Fruit fly (Drosophila melanogaster): ENCODE measurements around the gene Axs.

Gene Axs

dm6 chrX:16711003-16711402, 27.3 kb upstream of the Axs start, which contains the start of gene CG13008:
CG13008 (plus strand) TSS chrX:16711303.
- TF ChIP-seq slbo (GFP tag; IDR thresholded peaks at IDR 0.05) (no peak), E2f2 (GFP tag; IDR thresholded peaks at IDR 0.05) (no peak), CG1603 (tag; optimal IDR thresholded peaks at IDR 0.05) (no peak), hkb (optimal IDR thresholded peaks at IDR 0.05) (no peak), hkb (GFP tag; IDR thresholded peaks at IDR 0.05) (no peak), CG6683 (GFP tag; optimal IDR thresholded peaks at IDR 0.05) (no peak), CG3281 (GFP tag; optimal IDR thresholded peaks at IDR 0.05) (no peak), org-1 (GFP tag; optimal IDR thresholded peaks at IDR 0.05) (no peak), CG14965 (GFP tag; optimal IDR thresholded peaks at IDR 0.05; ENCODE audit: borderline replicate concordance) (no peak)

- TF ChIP-seq sug (tag; optimal IDR thresholded peaks at IDR 0.05) (peak; percentile 80), schlank (tag; optimal IDR thresholded peaks at IDR 0.05) (no peak), GATAe (GFP tag; conservative IDR thresholded peaks at IDR 0.05) (peak; percentile 39; the same call in 1 of the 2 replicates), grn (GFP tag; optimal IDR thresholded peaks at IDR 0.05) (peak; percentile 57)
These were observed 23.1 kb upstream of the Axs start, which contains the start of gene CG9672 for dm6 chrX:16706774-16707173. CG9672 (minus strand) TSS chrX:16706874.

dm6 chrX:16703747-16704146, 20.1 kb upstream of the Axs start, which contains the start of the genes CG9673 and CG4653:
CG9673 (minus strand) TSS chrX:16703884.
CG4653 (plus strand) TSS chrX:16704081.
- TF ChIP-seq CG14667 (GFP tag; IDR thresholded peaks at IDR 0.05) (no peak), Bteb2 (GFP tag; optimal IDR thresholded peaks at IDR 0.05) (no peak), crc (GFP tag; optimal IDR thresholded peaks at IDR 0.05) (no peak), CG10147 (GFP tag; optimal IDR thresholded peaks at IDR 0.05) (no peak), sqz (GFP tag; optimal IDR thresholded peaks at IDR 0.05) (no peak), Dp (GFP tag; optimal IDR thresholded peaks at IDR 0.05) (no peak), pum (GFP tag; optimal IDR thresholded peaks at IDR 0.05) (no peak), CG6813 (GFP tag; optimal IDR thresholded peaks at IDR 0.05) (peak; percentile 4), sens (GFP tag) (no peak), zfh1 (GFP tag; IDR thresholded peaks at IDR 0.05) (no peak), GATAe (GFP tag; conservative IDR thresholded peaks at IDR 0.05) (peak; percentile 64), CG4424 (GFP tag; optimal IDR thresholded peaks at IDR 0.05) (no peak), CG10543 (GFP tag; optimal IDR thresholded peaks at IDR 0.05) (peak; percentile 12), Hey (tag; optimal IDR thresholded peaks at IDR 0.05) (no peak), caup (GFP tag; optimal IDR thresholded peaks at IDR 0.05; ENCODE audit: severe bottlenecking) (no peak), CG17802 (tag; optimal IDR thresholded peaks at IDR 0.05) (no peak), al (GFP tag; IDR thresholded peaks at IDR 0.05) (no peak), cwo (GFP tag; optimal IDR thresholded peaks at IDR 0.05) (peak; percentile 62), ac (GFP tag; optimal IDR thresholded peaks at IDR 0.05) (no peak), mld (GFP tag; IDR thresholded peaks at IDR 0.05; ENCODE audit: partially characterized antibody) (no peak), Fer1 (GFP tag; optimal IDR thresholded peaks at IDR 0.05) (no peak), Meics (GFP tag; optimal IDR thresholded peaks at IDR 0.05) (no peak), inv (GFP tag; IDR thresholded peaks at IDR 0.05; ENCODE audit: partially characterized antibody) (no peak), Doc2 (GFP tag; IDR thresholded peaks at IDR 0.05) (no peak), exex (tag; optimal IDR thresholded peaks at IDR 0.05) (peak; percentile 68), grn (GFP tag; optimal IDR thresholded peaks at IDR 0.05) (peak; percentile 50), CG3281 (GFP tag; optimal IDR thresholded peaks at IDR 0.05) (no peak), CG11560 (tag; IDR thresholded peaks at IDR 0.05) (no peak), Med (GFP tag) (peak; percentile 6), dysf (GFP tag; IDR thresholded peaks at IDR 0.05) (no peak), mirr (GFP tag; optimal IDR thresholded peaks at IDR 0.05) (peak; percentile 5), hb (GFP tag; IDR thresholded peaks at IDR 0.05; ENCODE audit: partially characterized antibody) (no peak), tio (GFP tag; optimal IDR thresholded peaks at IDR 0.05) (no peak), sug (tag; optimal IDR thresholded peaks at IDR 0.05) (peak; percentile 51), onecut (GFP tag; IDR thresholded peaks at IDR 0.05) (no peak), tx (GFP tag; optimal IDR thresholded peaks at IDR 0.05) (no peak)

Measured in whole organism, embryonic.